Fruit fly (Drosophila melanogaster): ENCODE results near the gene CG5888.

Gene CG5888

dm6 chr2L:16485643-16486000 is 37.4 kb upstream of the CG5888 start, which contains the start of gene dac (continued):
- no peak for TF ChIP-seq CG17328 (GFP tag; IDR thresholded peaks at IDR 0.05)
- no peak for TF ChIP-seq CG1603 (tag; optimal IDR thresholded peaks at IDR 0.05)
- TF ChIP-seq Drgx (GFP tag; IDR thresholded peaks at IDR 0.05): 0 out of 2 replicates have a peak, but pooled peaks have one; percentile 7
- TF ChIP-seq ase (GFP tag; IDR thresholded peaks at IDR 0.05): no peak
- TF ChIP-seq Sry-δ (GFP tag; optimal IDR thresholded peaks at IDR 0.05): no peak
- no peak for TF ChIP-seq CG7556 (GFP tag; optimal IDR thresholded peaks at IDR 0.05)
- no peak for TF ChIP-seq CG10959 (GFP tag; IDR thresholded peaks at IDR 0.05)
- no peak for TF ChIP-seq dpn (GFP tag; optimal IDR thresholded peaks at IDR 0.05)
- no peak for TF ChIP-seq CG11560 (tag; IDR thresholded peaks at IDR 0.05)
- no peak for TF ChIP-seq CG33557 (GFP tag; optimal IDR thresholded peaks at IDR 0.05)
- peak; percentile 53; the same call in 1 of the 3 replicates for TF ChIP-seq CG2199 (GFP tag; IDR thresholded peaks at IDR 0.05)
- no peak for TF ChIP-seq Optix (GFP tag; IDR thresholded peaks at IDR 0.05)
- no peak for TF ChIP-seq klu (GFP tag; IDR thresholded peaks at IDR 0.05)
- TF ChIP-seq Ravus (GFP tag; IDR thresholded peaks at IDR 0.05): no peak
- no peak for TF ChIP-seq Stat92E (GFP tag; optimal IDR thresholded peaks at IDR 0.05)
- TF ChIP-seq rib (GFP tag; IDR thresholded peaks at IDR 0.05): peak; percentile 58; the same call in 1 of the 2 replicates
- no peak for TF ChIP-seq Max (GFP tag; optimal IDR thresholded peaks at IDR 0.05)
- no peak for TF ChIP-seq sens (GFP tag)
- TF ChIP-seq chinmo (GFP tag; IDR thresholded peaks at IDR 0.05; ENCODE audit: partially characterized antibody): peak; percentile 49; the same call in 1 of the 4 replicates
- no peak for TF ChIP-seq pnt (GFP tag; optimal IDR thresholded peaks at IDR 0.05)
- TF ChIP-seq CG10209 (GFP tag; optimal IDR thresholded peaks at IDR 0.05): no peak
- TF ChIP-seq seq (GFP tag; IDR thresholded peaks at IDR 0.05): no peak
- TF ChIP-seq ara (GFP tag; IDR thresholded peaks at IDR 0.05): no peak
- no peak for TF ChIP-seq ranshi (GFP tag; IDR thresholded peaks at IDR 0.05)
- TF ChIP-seq amos (GFP tag; IDR thresholded peaks at IDR 0.05; ENCODE audit: partially characterized antibody): no peak
- no peak for TF ChIP-seq CG14710 (tag; optimal IDR thresholded peaks at IDR 0.05)
- no peak for TF ChIP-seq CG4424 (GFP tag; optimal IDR thresholded peaks at IDR 0.05)
- no peak for TF ChIP-seq sd (tag; optimal IDR thresholded peaks at IDR 0.05)
- no peak for TF ChIP-seq hbn (GFP tag; IDR thresholded peaks at IDR 0.05; ENCODE audit: partially characterized antibody)
- no peak for TF ChIP-seq CG31365 (tag; optimal IDR thresholded peaks at IDR 0.05)
- 0 out of 3 replicates have a peak, but pooled peaks have one; percentile 19 for TF ChIP-seq zfh1 (GFP tag; IDR thresholded peaks at IDR 0.05)
- no peak for TF ChIP-seq Kr (GFP tag; optimal IDR thresholded peaks at IDR 0.05)
- no peak for TF ChIP-seq CG34376 (GFP tag; optimal IDR thresholded peaks at IDR 0.05)
- TF ChIP-seq ci (GFP tag; IDR thresholded peaks at IDR 0.05): peak; percentile 66; the same call in 1 of the 3 replicates
- TF ChIP-seq cg (GFP tag; optimal IDR thresholded peaks at IDR 0.05): no peak
- TF ChIP-seq Awh (GFP tag; IDR thresholded peaks at IDR 0.05): no peak
- TF ChIP-seq NC2α (GFP tag; optimal IDR thresholded peaks at IDR 0.05): no peak
- TF ChIP-seq CG14667 (GFP tag; IDR thresholded peaks at IDR 0.05): no peak
- TF ChIP-seq sna (GFP tag; IDR thresholded peaks at IDR 0.05; ENCODE audit: partially characterized antibody): 0 out of 2 replicates have a peak, but pooled peaks have one; percentile 30
- no peak for TF ChIP-seq so (GFP tag; IDR thresholded peaks at IDR 0.05)
- no peak for TF ChIP-seq HLH54F (GFP tag; optimal IDR thresholded peaks at IDR 0.05)
- TF ChIP-seq CG1233 (GFP tag; optimal IDR thresholded peaks at IDR 0.05): no peak
- no peak for TF ChIP-seq CG15269 (tag; optimal IDR thresholded peaks at IDR 0.05)
- TF ChIP-seq Xrp1 (GFP tag; IDR thresholded peaks at IDR 0.05): no peak
- no peak for TF ChIP-seq CG18619 (GFP tag; optimal IDR thresholded peaks at IDR 0.05)
- no peak for TF ChIP-seq E2f1 (GFP tag; IDR thresholded peaks at IDR 0.05)
- TF ChIP-seq CG4328 (GFP tag; optimal IDR thresholded peaks at IDR 0.05): no peak
- TF ChIP-seq cad (GFP tag; optimal IDR thresholded peaks at IDR 0.05): peak; percentile 61
- no peak for TF ChIP-seq Doc2 (GFP tag; IDR thresholded peaks at IDR 0.05)
- peak; percentile 68 for TF ChIP-seq CG10321 (GFP tag; IDR thresholded peaks at IDR 0.05)
- TF ChIP-seq Hmx (GFP tag; optimal IDR thresholded peaks at IDR 0.05): no peak
- no peak for TF ChIP-seq ham (GFP tag; IDR thresholded peaks at IDR 0.05)
